Fruit fly (Drosophila melanogaster) whole organism, embryonic: ENCODE measurements around the gene CG7781.
A peak's percentile ranks its signal among the peaks of the same experiment; 100 is the strongest.

Experiments
- Blimp-1 ChIP-seq: fragments of 200-800 bp; sonication (Bioruptor generic); optimal IDR thresholded peaks from 3 replicates; lab custom pipeline; 2018; ENCODE audit warnings: missing biosample characterization, missing genetic modification characterization, mild to moderate bottlenecking, moderate library complexity, missing genetic modification reagents
- CG10274 ChIP-seq: fragments of 200-800 bp; sonication (Bioruptor generic); optimal IDR thresholded peaks from 3 replicates; lab custom pipeline; 2017; ENCODE audit warnings: missing biosample characterization, mild to moderate bottlenecking, missing genetic modification characterization
- CG11504 ChIP-seq: fragments of 200-800 bp; sonication (Bioruptor generic); optimal IDR thresholded peaks from 3 replicates; lab custom pipeline; 2019; ENCODE audit warnings: missing biosample characterization, mild to moderate bottlenecking, missing genetic modification characterization, moderate library complexity
- CG11723 ChIP-seq: fragments of 200-800 bp; sonication (Bioruptor generic); optimal IDR thresholded peaks from 2 replicates; lab custom pipeline; 2017; ENCODE audit warnings: missing biosample characterization, mild to moderate bottlenecking, missing genetic modification characterization
- CG1233 ChIP-seq: fragments of 200-800 bp; sonication (Bioruptor generic); optimal IDR thresholded peaks from 4 replicates; lab custom pipeline; 2018; ENCODE audit warnings: missing biosample characterization, mild to moderate bottlenecking, missing genetic modification characterization
- CG13296 ChIP-seq: fragments of 200-800 bp; sonication (Bioruptor generic); optimal IDR thresholded peaks from 3 replicates; lab custom pipeline; 2018; ENCODE audit warnings: missing biosample characterization, mild to moderate bottlenecking, missing genetic modification characterization
- CG15696 ChIP-seq: fragments of 200-800 bp; sonication (Bioruptor generic); optimal IDR thresholded peaks from 2 replicates; lab custom pipeline; 2019; ENCODE audit warnings: missing biosample characterization, mild to moderate bottlenecking, missing genetic modification characterization, moderate library complexity
- CG2678 ChIP-seq: fragments of 200-800 bp; sonication (Bioruptor generic); optimal IDR thresholded peaks from 3 replicates; lab custom pipeline; 2019; ENCODE audit warnings: missing biosample characterization, mild to moderate bottlenecking, missing genetic modification characterization, moderate library complexity
- CG2712 ChIP-seq: fragments of 200-800 bp; optimal IDR thresholded peaks from 3 replicates; lab custom pipeline; 2019; ENCODE audit warnings: missing biosample characterization, mild to moderate bottlenecking, missing genetic modification characterization, moderate library complexity
- CG2889 ChIP-seq: fragments of 200-800 bp; sonication (Bioruptor generic); IDR thresholded peaks from 3 replicates; pipeline ENCODE4 v1.3.6; 2022; ENCODE audit warnings: missing biosample characterization, missing genetic modification characterization
- CG31224 ChIP-seq: fragments of 200-800 bp; sonication (Bioruptor generic); IDR thresholded peaks from 2 replicates; pipeline ENCODE4 v1.3.6; 2022; ENCODE audit warnings: missing biosample characterization, missing genetic modification characterization
- CG3163 ChIP-seq: fragments of 200-800 bp; sonication (Bioruptor generic); optimal IDR thresholded peaks from 3 replicates; lab custom pipeline; 2016; ENCODE audit warnings: missing biosample characterization, missing genetic modification characterization
- CG32532 ChIP-seq: fragments of 200-800 bp; sonication (Bioruptor generic); IDR thresholded peaks from 2 replicates; pipeline ENCODE4 v1.3.6; 2022; ENCODE audit warnings: missing biosample characterization, missing genetic modification characterization
- CG42726 ChIP-seq: fragments of 200-800 bp; sonication (Bioruptor generic); IDR thresholded peaks from 2 replicates; pipeline ENCODE4 v1.3.6; 2022; ENCODE audit warnings: missing biosample characterization, missing genetic modification characterization; ENCODE audit not compliant: partially characterized antibody
- CG4328 ChIP-seq: fragments of 200-800 bp; sonication (Bioruptor generic); optimal IDR thresholded peaks from 3 replicates; lab custom pipeline; 2017; ENCODE audit warnings: missing biosample characterization, missing genetic modification reagents, missing genetic modification characterization
- CG6791 ChIP-seq: fragments of 200-800 bp; sonication (Bioruptor generic); IDR thresholded peaks from 3 replicates; pipeline ENCODE4 v1.3.6; 2022; ENCODE audit warnings: missing biosample characterization, missing genetic modification characterization; ENCODE audit not compliant: partially characterized antibody
- CG7357 ChIP-seq: fragments of 200-800 bp; sonication (Bioruptor generic); IDR thresholded peaks from 3 replicates; pipeline ENCODE4 v1.3.6; 2022; ENCODE audit warnings: missing biosample characterization, missing genetic modification characterization
- CG7928 ChIP-seq: fragments of 200-800 bp; sonication (Bioruptor generic); optimal IDR thresholded peaks from 2 replicates; lab custom pipeline; 2017; ENCODE audit warnings: missing biosample characterization, mild to moderate bottlenecking, missing genetic modification characterization
- Dip3 ChIP-seq: fragments of 200-800 bp; sonication (Bioruptor generic); optimal IDR thresholded peaks from 3 replicates; lab custom pipeline; 2016; ENCODE audit warnings: missing biosample characterization, missing genetic modification characterization
- Doc2 ChIP-seq: fragments of 200-800 bp; sonication (Bioruptor generic); IDR thresholded peaks from 2 replicates; pipeline ENCODE4 v1.3.6; 2022; ENCODE audit warnings: missing biosample characterization, missing genetic modification characterization
- Ets97D ChIP-seq: fragments of 200-800 bp; sonication (Bioruptor generic); optimal IDR thresholded peaks from 3 replicates; lab custom pipeline; 2016; ENCODE audit warnings: missing biosample characterization, missing genetic modification characterization
- Fer3 ChIP-seq: fragments of 200-800 bp; sonication (Bioruptor generic); optimal IDR thresholded peaks from 2 replicates; lab custom pipeline; 2018; ENCODE audit warnings: missing biosample characterization, mild to moderate bottlenecking, missing genetic modification characterization, moderate library complexity
- HLH54F ChIP-seq: fragments of 200-800 bp; sonication (Bioruptor generic); optimal IDR thresholded peaks from 3 replicates; lab custom pipeline; 2016; ENCODE audit warnings: missing biosample characterization, missing genetic modification characterization
- Hr78 ChIP-seq, 2 experiments: fragments of 200-800 bp in 1 of 2; fragments of >200 bp in 1 of 2; sonication (Bioruptor generic) in 1 of 2; optimal IDR thresholded peaks; 2 replicates each; lab custom pipeline; 2017 to 2019; ENCODE audit warnings: missing biosample characterization in 2 of 2, missing genetic modification characterization in 2 of 2, mild to moderate bottlenecking in 1 of 2, moderate library complexity in 1 of 2
- Oli ChIP-seq: fragments of 200-800 bp; sonication (Bioruptor generic); optimal IDR thresholded peaks from 2 replicates; lab custom pipeline; 2018; ENCODE audit warnings: missing biosample characterization, mild to moderate bottlenecking, missing genetic modification characterization, moderate library complexity
- Pdp1 ChIP-seq, 2 experiments: fragments of 200-800 bp; sonication (Bioruptor generic); optimal IDR thresholded peaks; 3 replicates each; lab custom pipeline; 2016; ENCODE audit warnings: missing biosample characterization in 2 of 2, missing genetic modification characterization in 2 of 2, mild to moderate bottlenecking in 1 of 2, moderate library complexity in 1 of 2
- Sox100B ChIP-seq: fragments of 200-800 bp; sonication (Bioruptor generic); optimal IDR thresholded peaks from 3 replicates; lab custom pipeline; 2018; ENCODE audit warnings: missing biosample characterization, mild to moderate bottlenecking, missing genetic modification characterization
- Sox102F ChIP-seq: fragments of 200-800 bp; sonication (Bioruptor generic); optimal IDR thresholded peaks from 2 replicates; lab custom pipeline; 2018; ENCODE audit warnings: missing biosample characterization, mild to moderate bottlenecking, missing genetic modification characterization, moderate library complexity
- Ssrp ChIP-seq: fragments of 200-800 bp; sonication (Bioruptor generic); optimal IDR thresholded peaks from 2 replicates; lab custom pipeline; 2018; ENCODE audit warnings: missing biosample characterization, mild to moderate bottlenecking, missing genetic modification characterization, moderate library complexity
- Stat92E ChIP-seq, 3 experiments: fragments of >200 bp in 2 of 3; fragments of 200-800 bp in 1 of 3; sonication (Bioruptor generic) in 1 of 3; optimal IDR thresholded peaks; 2 replicates each; lab custom pipeline; 2017 to 2019; ENCODE audit warnings: missing biosample characterization in 3 of 3, missing genetic modification characterization in 3 of 3, mild to moderate bottlenecking in 1 of 3, moderate library complexity in 1 of 3
- TFAM ChIP-seq: fragments of 200-800 bp; sonication (Bioruptor generic); optimal IDR thresholded peaks from 2 replicates; lab custom pipeline; 2017; ENCODE audit warnings: missing biosample characterization, missing genetic modification characterization, inconsistent platforms
- Trl ChIP-seq, 3 experiments: fragments of >200 bp in 2 of 3; fragments of 200-800 bp in 1 of 3; sonication (Bioruptor generic) in 1 of 3; optimal IDR thresholded peaks; 2 replicates in 1 of 3; 3 replicates in 2 of 3; lab custom pipeline; 2016 to 2017; ENCODE audit warnings: missing biosample characterization in 1 of 3, missing genetic modification characterization in 1 of 3
- Xbp1 ChIP-seq: fragments of 200-800 bp; sonication (Bioruptor generic); optimal IDR thresholded peaks from 3 replicates; lab custom pipeline; 2016; ENCODE audit warnings: missing biosample characterization, mild to moderate bottlenecking, missing genetic modification characterization
- Xrp1 ChIP-seq: fragments of 200-800 bp; sonication (Bioruptor generic); IDR thresholded peaks from 2 replicates; pipeline ENCODE4 v1.3.6; 2022; ENCODE audit warnings: missing biosample characterization, missing genetic modification characterization
- ab ChIP-seq: fragments of 200-800 bp; sonication (Bioruptor generic); optimal IDR thresholded peaks from 2 replicates; lab custom pipeline; 2016; ENCODE audit warnings: missing biosample characterization, missing genetic modification characterization
- abd-A ChIP-seq: fragments of 200-800 bp; sonication (Bioruptor generic); optimal IDR thresholded peaks from 3 replicates; lab custom pipeline; 2019; ENCODE audit warnings: missing biosample characterization, mild to moderate bottlenecking, missing genetic modification characterization, moderate library complexity
- cad ChIP-seq: fragments of >200 bp; optimal IDR thresholded peaks from 2 replicates; lab custom pipeline; 2017; ENCODE audit warnings: missing biosample characterization, missing genetic modification characterization
- da ChIP-seq: fragments of 200-800 bp; sonication (Bioruptor generic); optimal IDR thresholded peaks from 2 replicates; lab custom pipeline; 2016; ENCODE audit warnings: missing biosample characterization, missing genetic modification characterization
- fd96Cb ChIP-seq: fragments of 200-800 bp; sonication (Bioruptor generic); optimal IDR thresholded peaks from 2 replicates; lab custom pipeline; 2018; ENCODE audit warnings: missing biosample characterization, mild to moderate bottlenecking, missing genetic modification characterization, moderate library complexity
- fu2 ChIP-seq: fragments of 200-800 bp; sonication (Bioruptor generic); optimal IDR thresholded peaks from 2 replicates; lab custom pipeline; 2016; ENCODE audit warnings: missing biosample characterization, missing genetic modification characterization
- gcm2 ChIP-seq: fragments of 200-800 bp; sonication (Bioruptor generic); optimal IDR thresholded peaks from 2 replicates; lab custom pipeline; 2016; ENCODE audit warnings: missing biosample characterization, missing genetic modification characterization
- inv ChIP-seq: fragments of 200-800 bp; sonication (Bioruptor generic); IDR thresholded peaks from 2 replicates; pipeline ENCODE4 v1.3.6; 2022; ENCODE audit warnings: missing biosample characterization, missing genetic modification characterization; ENCODE audit not compliant: partially characterized antibody
- lab ChIP-seq: fragments of 200-800 bp; sonication (Bioruptor generic); optimal IDR thresholded peaks from 3 replicates; lab custom pipeline; 2017; ENCODE audit warnings: missing biosample characterization, missing genetic modification characterization, mild to moderate bottlenecking, moderate library complexity, missing genetic modification reagents
- phol ChIP-seq: fragments of 200-800 bp; sonication (Bioruptor generic); optimal IDR thresholded peaks from 3 replicates; lab custom pipeline; 2018; ENCODE audit warnings: missing biosample characterization, mild to moderate bottlenecking, missing genetic modification characterization, moderate library complexity
- pros ChIP-seq: fragments of 200-800 bp; sonication (Bioruptor generic); optimal IDR thresholded peaks from 3 replicates; lab custom pipeline; 2019; ENCODE audit warnings: missing biosample characterization, mild to moderate bottlenecking, missing genetic modification characterization, moderate library complexity
- salm ChIP-seq: fragments of 200-800 bp; sonication (Bioruptor generic); optimal IDR thresholded peaks from 2 replicates; lab custom pipeline; 2018; ENCODE audit warnings: missing biosample characterization, mild to moderate bottlenecking, missing genetic modification characterization
- schlank ChIP-seq: fragments of 200-800 bp; sonication (Bioruptor generic); optimal IDR thresholded peaks from 2 replicates; lab custom pipeline; 2018; ENCODE audit warnings: missing biosample characterization, mild to moderate bottlenecking, missing genetic modification characterization
- sens ChIP-seq: fragments of 200-800 bp; sonication (Bioruptor generic); peaks from one replicate; lab custom pipeline; 2016; ENCODE audit warnings: missing biosample characterization, missing genetic modification characterization
- wor ChIP-seq: fragments of 200-800 bp; sonication (Bioruptor generic); IDR thresholded peaks from 2 replicates; pipeline ENCODE4 v1.3.6; 2022; ENCODE audit warnings: missing biosample characterization, missing genetic modification characterization

Gene CG7781

dm6 chr2L:8371354-8371937 lies 46.2 kb upstream of the CG7781 start (continued):
- TF ChIP-seq CG15696 (tag; lab: Kevin White, UChicago), result no peak
- TF ChIP-seq CG10274 (GFP tag; lab: Kevin White, UChicago), result no peak
- TF ChIP-seq Trl (optimal IDR thresholded peaks at IDR 0.05; lab: Kevin White, UChicago), result no peak
- no peak for TF ChIP-seq Trl (GFP tag; optimal IDR thresholded peaks at IDR 0.05; lab: Kevin White, UChicago)
- TF ChIP-seq Stat92E (GFP tag; optimal IDR thresholded peaks at IDR 0.05; lab: Kevin White, UChicago), result no peak
- TF ChIP-seq fu2, result no peak
- no peak for TF ChIP-seq Oli
- no peak for TF ChIP-seq da
- TF ChIP-seq CG13296, result no peak
- no peak for TF ChIP-seq CG31224 (GFP tag; lab: Robert Waterston, UW)
- no peak for TF ChIP-seq HLH54F (GFP tag; lab: Kevin White, UChicago)
- TF ChIP-seq pros (GFP tag; lab: Kevin White, UChicago), result no peak
- no peak for TF ChIP-seq fd96Cb
- no peak for TF ChIP-seq CG4328 (GFP tag; lab: Kevin White, UChicago)
- TF ChIP-seq sens (GFP tag; lab: Kevin White, UChicago), result no peak
- no peak for TF ChIP-seq CG32532 (GFP tag; lab: Robert Waterston, UW)
- no peak for TF ChIP-seq Ets97D (GFP tag; lab: Kevin White, UChicago)
- no peak for TF ChIP-seq Xrp1
- TF ChIP-seq Sox100B (GFP tag; lab: Kevin White, UChicago), result peak; percentile 19
- TF ChIP-seq CG7928 (GFP tag; lab: Kevin White, UChicago), result no peak
- TF ChIP-seq Ssrp (tag; lab: Kevin White, UChicago), result no peak
- TF ChIP-seq phol, result peak; percentile 23
- no peak for TF ChIP-seq Pdp1 (GFP tag; optimal IDR thresholded peaks at IDR 0.05; lab: Kevin White, UChicago)
- no peak for TF ChIP-seq TFAM (GFP tag; lab: Kevin White, UChicago)
- peak; percentile 29 for TF ChIP-seq CG2712 (tag; lab: Kevin White, UChicago)
- no peak for TF ChIP-seq cad
- TF ChIP-seq CG42726, result no peak
- no peak for TF ChIP-seq schlank (tag; lab: Kevin White, UChicago)
- no peak for TF ChIP-seq Hr78 (GFP tag; optimal IDR thresholded peaks at IDR 0.05; lab: Kevin White, UChicago)
- no peak for TF ChIP-seq CG11723 (GFP tag; lab: Kevin White, UChicago)
- TF ChIP-seq Fer3 (tag; lab: Kevin White, UChicago), result no peak
- no peak for TF ChIP-seq inv (GFP tag; lab: Robert Waterston, UW)
- TF ChIP-seq ab (GFP tag; lab: Kevin White, UChicago), result no peak
- no peak for TF ChIP-seq Xbp1 (GFP tag; lab: Kevin White, UChicago)
- no peak for TF ChIP-seq lab
- TF ChIP-seq CG2678 (tag; lab: Kevin White, UChicago), result peak; percentile 65
- no peak for TF ChIP-seq Blimp-1 (GFP tag; lab: Kevin White, UChicago)
- no peak for TF ChIP-seq wor (GFP tag; lab: Robert Waterston, UW)
- no peak for TF ChIP-seq CG3163 (GFP tag; lab: Kevin White, UChicago)
- no peak for TF ChIP-seq Doc2 (GFP tag; lab: Robert Waterston, UW)
- peak; percentile 23 for TF ChIP-seq Sox102F (GFP tag; lab: Kevin White, UChicago)
- no peak for TF ChIP-seq salm (tag; lab: Kevin White, UChicago)
- TF ChIP-seq Dip3, result no peak
- TF ChIP-seq CG7357 (GFP tag; lab: Robert Waterston, UW), result no peak
- TF ChIP-seq CG2889, result no peak
- TF ChIP-seq gcm2 (GFP tag; lab: Kevin White, UChicago), result no peak
- peak; percentile 48 for TF ChIP-seq CG11504 (tag; lab: Kevin White, UChicago)
- TF ChIP-seq CG6791 (GFP tag; lab: Robert Waterston, UW), result no peak
- no peak for TF ChIP-seq CG1233 (GFP tag; lab: Kevin White, UChicago)
- no peak for TF ChIP-seq abd-A (tag; lab: Kevin White, UChicago)
